Fruit fly (Drosophila melanogaster): ENCODE data around the gene mtd.

mtd gene

DNA sequence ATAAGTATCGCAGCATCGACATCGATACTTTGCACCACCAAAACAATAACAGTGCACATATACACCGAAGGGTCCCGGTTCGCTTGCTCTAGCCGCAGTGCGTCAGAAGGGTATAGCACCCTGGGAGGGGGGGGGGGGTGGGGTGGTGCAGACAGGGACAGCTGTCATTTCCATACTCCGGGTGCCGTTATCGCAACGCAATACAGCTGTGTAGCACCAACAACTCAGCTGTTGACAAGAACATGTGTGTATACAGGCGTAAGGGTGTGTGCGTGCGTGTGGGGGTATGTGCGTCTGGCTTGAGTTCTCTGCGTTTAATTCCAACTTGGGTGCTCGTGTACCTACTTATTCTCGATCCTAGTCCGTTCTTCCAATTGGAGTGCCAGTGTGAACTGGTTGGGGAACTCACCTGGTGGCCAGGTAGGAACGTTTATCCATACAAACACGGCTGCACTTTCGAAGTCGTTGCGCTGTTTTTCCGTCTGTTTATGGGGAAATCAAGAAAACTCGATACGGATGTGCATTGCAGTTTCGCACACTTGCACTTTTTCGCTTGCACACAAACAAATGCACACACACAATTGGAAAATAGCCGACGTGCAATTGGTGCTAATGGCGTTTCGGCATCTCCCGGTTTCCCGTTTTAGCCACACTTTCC is 17.4 kb upstream of the mtd start (continued):
- TF ChIP-seq CG10565 (GFP tag; optimal IDR thresholded peaks at IDR 0.05) (no peak), CG4617 (GFP tag; optimal IDR thresholded peaks at IDR 0.05; ENCODE audit: borderline replicate concordance) (no peak), CG30020 (tag; optimal IDR thresholded peaks at IDR 0.05) (no peak), CG13424 (tag; optimal IDR thresholded peaks at IDR 0.05) (no peak), CG18476 (GFP tag; optimal IDR thresholded peaks at IDR 0.05) (no peak), Opbp (GFP tag; IDR thresholded peaks at IDR 0.05; ENCODE audit: partially characterized antibody) (peak; percentile 22; the same call in 1 of the 3 replicates), BEAF-32 (GFP tag; optimal IDR thresholded peaks at IDR 0.05) (no peak), ab (GFP tag; optimal IDR thresholded peaks at IDR 0.05) (no peak), cwo (GFP tag; optimal IDR thresholded peaks at IDR 0.05) (no peak), gsb (GFP tag; IDR thresholded peaks at IDR 0.05) (no peak), Oaz (GFP tag; IDR thresholded peaks at IDR 0.05) (no peak), hbn (GFP tag; IDR thresholded peaks at IDR 0.05; ENCODE audit: partially characterized antibody) (peak; percentile 44; the same call in 1 of the 2 replicates), CG6813 (GFP tag; optimal IDR thresholded peaks at IDR 0.05) (peak; percentile 8), sna (GFP tag; IDR thresholded peaks at IDR 0.05; ENCODE audit: partially characterized antibody) (peak; percentile 28; the same call in 1 of the 2 replicates), unpg (GFP tag; optimal IDR thresholded peaks at IDR 0.05) (no peak), NfI (GFP tag; optimal IDR thresholded peaks at IDR 0.05) (no peak), MBD-R2 (GFP tag; IDR thresholded peaks at IDR 0.05) (peak; percentile 13; the same call in 1 of the 2 replicates), exex (tag; optimal IDR thresholded peaks at IDR 0.05) (peak; percentile 21), zen2 (GFP tag; IDR thresholded peaks at IDR 0.05; ENCODE audit: partially characterized antibody) (peak; percentile 52; the same call in 2 of the 3 replicates), CG42726 (GFP tag; IDR thresholded peaks at IDR 0.05; ENCODE audit: partially characterized antibody) (no peak), scrt (GFP tag; optimal IDR thresholded peaks at IDR 0.05) (peak; percentile 22), CG12071 (GFP tag; optimal IDR thresholded peaks at IDR 0.05) (peak; percentile 36), CG1832 (GFP tag; optimal IDR thresholded peaks at IDR 0.05) (no peak), CG17385 (GFP tag; optimal IDR thresholded peaks at IDR 0.05) (no peak), crc (GFP tag; optimal IDR thresholded peaks at IDR 0.05) (no peak), ssp (GFP tag; IDR thresholded peaks at IDR 0.05) (no peak), CG18011 (GFP tag; optimal IDR thresholded peaks at IDR 0.05) (no peak), CG4404 (GFP tag; IDR thresholded peaks at IDR 0.05) (no peak), CG6254 (GFP tag; optimal IDR thresholded peaks at IDR 0.05) (no peak), Aef1 (GFP tag; IDR thresholded peaks at IDR 0.05) (peak; percentile 56; the same call in 2 of the 3 replicates), cato (GFP tag; optimal IDR thresholded peaks at IDR 0.05; ENCODE audit: borderline replicate concordance) (no peak), HLH3B (GFP tag; IDR thresholded peaks at IDR 0.05) (peak; percentile 33; the same call in 1 of the 2 replicates), CG1602 (GFP tag; optimal IDR thresholded peaks at IDR 0.05) (no peak), tin (GFP tag; optimal IDR thresholded peaks at IDR 0.05) (no peak), CG8290 (GFP tag; optimal IDR thresholded peaks at IDR 0.05) (no peak), CG8290 (tag; optimal IDR thresholded peaks at IDR 0.05) (peak in 1 of 2 experiments; percentile 82), Med (GFP tag) (no peak), CG10321 (GFP tag; IDR thresholded peaks at IDR 0.05) (no peak), Sry-β (GFP tag; optimal IDR thresholded peaks at IDR 0.05) (no peak), CG5245 (GFP tag; optimal IDR thresholded peaks at IDR 0.05) (no peak), al (GFP tag; IDR thresholded peaks at IDR 0.05) (no peak), lab (GFP tag; optimal IDR thresholded peaks at IDR 0.05) (peak; percentile 61)

Data from whole organism, embryonic.